Fruit fly (Drosophila melanogaster): ENCODE measurements around the gene mIF2.

Gene mIF2

dm6 chr3R:28547129-28547753 lies 2.6 kb upstream of the mIF2 start (continued):
- peak in 1 of 2 experiments; percentile 25 for TF ChIP-seq foxo (GFP tag; optimal IDR thresholded peaks at IDR 0.05)
- TF ChIP-seq Hr83 (GFP tag; optimal IDR thresholded peaks at IDR 0.05; ENCODE audit: poor library complexity, severe bottlenecking), result peak; percentile 34
- no peak for TF ChIP-seq lola (GFP tag; optimal IDR thresholded peaks at IDR 0.05)
- TF ChIP-seq CG32264 (GFP tag; optimal IDR thresholded peaks at IDR 0.05), result no peak
- peak; percentile 7 for TF ChIP-seq Sp1 (GFP tag; optimal IDR thresholded peaks at IDR 0.05)
- peak; percentile 3 for TF ChIP-seq psq (GFP tag; optimal IDR thresholded peaks at IDR 0.05)
- TF ChIP-seq dsf (GFP tag; optimal IDR thresholded peaks at IDR 0.05; ENCODE audit: borderline replicate concordance), result no peak
- TF ChIP-seq Abd-B (GFP tag; optimal IDR thresholded peaks at IDR 0.05), result no peak
- peak; percentile 51 for TF ChIP-seq Dif (GFP tag; optimal IDR thresholded peaks at IDR 0.05; ENCODE audit: partially characterized antibody)
- TF ChIP-seq Vsx2 (GFP tag; optimal IDR thresholded peaks at IDR 0.05; ENCODE audit: partially characterized antibody), result no peak
- TF ChIP-seq Jra (GFP tag; optimal IDR thresholded peaks at IDR 0.05), result no peak

dm6 chr3R:28545663-28546062 lies 1.0 kb upstream of the mIF2 start:
- TF ChIP-seq sage (GFP tag; optimal IDR thresholded peaks at IDR 0.05), result no peak
- no peak for TF ChIP-seq dsf (GFP tag; optimal IDR thresholded peaks at IDR 0.05; ENCODE audit: borderline replicate concordance)
- TF ChIP-seq Hnf4 (GFP tag; optimal IDR thresholded peaks at IDR 0.05), result no peak
- no peak for TF ChIP-seq HLH106 (tag; optimal IDR thresholded peaks at IDR 0.05)
- peak in 1 of 2 experiments; percentile 11 for TF ChIP-seq foxo (GFP tag; optimal IDR thresholded peaks at IDR 0.05)
- TF ChIP-seq rgr (GFP tag; optimal IDR thresholded peaks at IDR 0.05), result peak; percentile 32
- TF ChIP-seq h (GFP tag; optimal IDR thresholded peaks at IDR 0.05), result peak; percentile 66

dm6 chr3R:28540274-28541177 lies 4.1 kb downstream of the mIF2 start, which contains the start of gene Ppn:
Ppn (minus strand) TSS chr3R:28540324.
- TF ChIP-seq jim (GFP tag; optimal IDR thresholded peaks at IDR 0.05), result no peak
- TF ChIP-seq lola (GFP tag; optimal IDR thresholded peaks at IDR 0.05), result no peak
- TF ChIP-seq dmrt93B (GFP tag; optimal IDR thresholded peaks at IDR 0.05), result no peak
- TF ChIP-seq Dif (GFP tag; optimal IDR thresholded peaks at IDR 0.05; ENCODE audit: partially characterized antibody), result no peak

dm6 chr3R:28536794-28537193 lies 7.8 kb downstream of the mIF2 start:
- TF ChIP-seq tai (GFP tag; optimal IDR thresholded peaks at IDR 0.05), result no peak
- no peak for TF ChIP-seq Hnf4 (GFP tag; optimal IDR thresholded peaks at IDR 0.05)
- no peak for TF ChIP-seq pan (optimal IDR thresholded peaks at IDR 0.05)
- peak; percentile 10 for TF ChIP-seq h (GFP tag; optimal IDR thresholded peaks at IDR 0.05)
- TF ChIP-seq woc (GFP tag; optimal IDR thresholded peaks at IDR 0.05), result peak; percentile 68
- TF ChIP-seq N (GFP tag; optimal IDR thresholded peaks at IDR 0.05), result no peak
- TF ChIP-seq CG9705 (GFP tag; optimal IDR thresholded peaks at IDR 0.05), result no peak
- peak; percentile 40 for TF ChIP-seq HLH106 (tag; optimal IDR thresholded peaks at IDR 0.05)
- peak; percentile 54 for TF ChIP-seq fru (GFP tag; optimal IDR thresholded peaks at IDR 0.05)
- peak; percentile 17 for TF ChIP-seq rgr (GFP tag; optimal IDR thresholded peaks at IDR 0.05)
- TF ChIP-seq Dfd (GFP tag; optimal IDR thresholded peaks at IDR 0.05), result no peak
- TF ChIP-seq Rel (GFP tag; optimal IDR thresholded peaks at IDR 0.05), result peak; percentile 8
- TF ChIP-seq Rel (tag; optimal IDR thresholded peaks at IDR 0.05), result no peak
- peak in 1 of 2 experiments; percentile 48 for TF ChIP-seq foxo (GFP tag; optimal IDR thresholded peaks at IDR 0.05)
- TF ChIP-seq Jra (GFP tag; optimal IDR thresholded peaks at IDR 0.05), result peak; percentile 61
- peak; percentile 15 for TF ChIP-seq CrebA (GFP tag; optimal IDR thresholded peaks at IDR 0.05; ENCODE audit: borderline replicate concordance)
- TF ChIP-seq dmrt93B (GFP tag; optimal IDR thresholded peaks at IDR 0.05), result no peak
- TF ChIP-seq ey (GFP tag; optimal IDR thresholded peaks at IDR 0.05), result peak; percentile 22
- peak; percentile 8 for TF ChIP-seq OdsH (GFP tag; optimal IDR thresholded peaks at IDR 0.05)
- no peak for TF ChIP-seq sv (GFP tag; optimal IDR thresholded peaks at IDR 0.05)
- TF ChIP-seq br (GFP tag; optimal IDR thresholded peaks at IDR 0.05), result peak; percentile 23
- TF ChIP-seq dsf (GFP tag; optimal IDR thresholded peaks at IDR 0.05; ENCODE audit: borderline replicate concordance), result no peak
- TF ChIP-seq Hr83 (GFP tag; optimal IDR thresholded peaks at IDR 0.05; ENCODE audit: poor library complexity, severe bottlenecking), result no peak
- TF ChIP-seq Mio (GFP tag; optimal IDR thresholded peaks at IDR 0.05), result no peak
- no peak for TF ChIP-seq Dif (GFP tag; optimal IDR thresholded peaks at IDR 0.05; ENCODE audit: partially characterized antibody)
- TF ChIP-seq jim (GFP tag; optimal IDR thresholded peaks at IDR 0.05), result no peak
- TF ChIP-seq brk (GFP tag; optimal IDR thresholded peaks at IDR 0.05), result peak; percentile 42
- peak; percentile 48 for TF ChIP-seq psq (GFP tag; optimal IDR thresholded peaks at IDR 0.05)
